Fruit fly (Drosophila melanogaster) whole organism, embryonic: ENCODE measurements around the gene CG5214.

ENCODE experiments used
- Abd-B ChIP-seq: fragments of 200-800 bp; sonication (Bioruptor generic); optimal IDR thresholded peaks from 2 replicates; lab custom pipeline; 2018; ENCODE audit warnings: missing biosample characterization, mild to moderate bottlenecking, missing genetic modification characterization, moderate library complexity
- Atf3 ChIP-seq: fragments of 200-800 bp; sonication (Bioruptor generic); optimal IDR thresholded peaks from 3 replicates; lab custom pipeline; 2016; ENCODE audit warnings: missing biosample characterization, missing genetic modification characterization
- BtbVII ChIP-seq: fragments of 200-800 bp; sonication (Bioruptor generic); optimal IDR thresholded peaks from 3 replicates; lab custom pipeline; 2017; ENCODE audit warnings: missing biosample characterization, mild to moderate bottlenecking, missing genetic modification characterization
- CG10147 ChIP-seq: fragments of 200-800 bp; sonication (Bioruptor generic); optimal IDR thresholded peaks from 2 replicates; lab custom pipeline; 2019; ENCODE audit warnings: missing biosample characterization, mild to moderate bottlenecking, missing genetic modification characterization, moderate library complexity
- CG10959 ChIP-seq: fragments of 200-800 bp; sonication (Bioruptor generic); IDR thresholded peaks from 2 replicates; pipeline ENCODE4 v1.3.6; 2022; ENCODE audit warnings: missing biosample characterization, missing genetic modification characterization
- CG11093 ChIP-seq: fragments of 200-800 bp; sonication (Bioruptor generic); IDR thresholded peaks from 3 replicates; pipeline ENCODE4 v1.3.6; 2022; ENCODE audit warnings: missing biosample characterization, missing genetic modification characterization
- CG13287 ChIP-seq: fragments of 200-800 bp; sonication (Bioruptor generic); IDR thresholded peaks from 2 replicates; pipeline ENCODE4 v1.3.6; 2022; ENCODE audit warnings: missing biosample characterization, missing genetic modification characterization; ENCODE audit not compliant: partially characterized antibody
- CG15514 ChIP-seq: fragments of 200-800 bp; sonication (Bioruptor generic); optimal IDR thresholded peaks from 3 replicates; lab custom pipeline; 2017; ENCODE audit warnings: missing biosample characterization, missing genetic modification characterization, mild to moderate bottlenecking, moderate library complexity, missing genetic modification reagents
- CG1603 ChIP-seq: fragments of 200-800 bp; sonication (Bioruptor generic); optimal IDR thresholded peaks from 2 replicates; lab custom pipeline; 2019; ENCODE audit warnings: missing biosample characterization, mild to moderate bottlenecking, missing genetic modification characterization, moderate library complexity
- CG18599 ChIP-seq: fragments of 200-800 bp; sonication (Bioruptor generic); optimal IDR thresholded peaks from 3 replicates; lab custom pipeline; 2017; ENCODE audit warnings: missing biosample characterization, missing genetic modification characterization, mild to moderate bottlenecking, moderate library complexity, missing genetic modification reagents
- CG31441 ChIP-seq: fragments of 200-800 bp; sonication (Bioruptor generic); IDR thresholded peaks from 2 replicates; pipeline ENCODE4 v1.3.6; 2022; ENCODE audit warnings: missing biosample characterization, missing genetic modification characterization
- CG33213 ChIP-seq: fragments of 200-800 bp; sonication (Bioruptor generic); optimal IDR thresholded peaks from 3 replicates; lab custom pipeline; 2016; ENCODE audit warnings: missing biosample characterization, missing genetic modification characterization
- CG34422 ChIP-seq: fragments of 200-800 bp; sonication (Bioruptor generic); IDR thresholded peaks from 3 replicates; pipeline ENCODE4 v1.3.6; 2022; ENCODE audit warnings: missing biosample characterization, missing genetic modification characterization
- CG4854 ChIP-seq: fragments of 200-800 bp; sonication (Bioruptor generic); optimal IDR thresholded peaks from 2 replicates; lab custom pipeline; 2016; ENCODE audit warnings: missing biosample characterization, missing genetic modification characterization, inconsistent platforms
- CG6813 ChIP-seq: fragments of 200-800 bp; sonication (Bioruptor generic); optimal IDR thresholded peaks from 2 replicates; lab custom pipeline; 2017; ENCODE audit warnings: missing biosample characterization, missing genetic modification characterization, mild to moderate bottlenecking, moderate library complexity, missing genetic modification reagents
- CG7372 ChIP-seq: fragments of 200-800 bp; sonication (Bioruptor generic); IDR thresholded peaks from 2 replicates; pipeline ENCODE4 v1.3.6; 2022; ENCODE audit warnings: missing biosample characterization, missing genetic modification characterization
- CG8944 ChIP-seq: fragments of 200-800 bp; sonication (Bioruptor generic); optimal IDR thresholded peaks from 3 replicates; lab custom pipeline; 2016; ENCODE audit warnings: missing biosample characterization, missing genetic modification characterization
- CTCF ChIP-seq: fragments of 200-800 bp; sonication (Bioruptor generic); optimal IDR thresholded peaks from 2 replicates; lab custom pipeline; 2017; ENCODE audit warnings: missing biosample characterization, mild to moderate bottlenecking, missing genetic modification characterization, moderate library complexity
- CoRest ChIP-seq: fragments of 200-800 bp; sonication (Bioruptor generic); optimal IDR thresholded peaks from 3 replicates; lab custom pipeline; 2018; ENCODE audit warnings: missing biosample characterization, mild to moderate bottlenecking, missing genetic modification characterization, moderate library complexity
- D19A ChIP-seq: fragments of 200-800 bp; optimal IDR thresholded peaks from 3 replicates; lab custom pipeline; 2019; ENCODE audit warnings: missing biosample characterization, mild to moderate bottlenecking, missing genetic modification characterization, moderate library complexity
- Dbx ChIP-seq: fragments of 200-800 bp; sonication (Bioruptor generic); IDR thresholded peaks from 3 replicates; pipeline ENCODE4 v1.3.6; 2022; ENCODE audit warnings: missing biosample characterization, missing genetic modification characterization
- Deaf1 ChIP-seq: fragments of 200-800 bp; optimal IDR thresholded peaks from 3 replicates; lab custom pipeline; 2019; ENCODE audit warnings: missing biosample characterization, mild to moderate bottlenecking, missing genetic modification characterization, moderate library complexity
- Eip74EF ChIP-seq, 2 experiments: fragments of 200-800 bp in 1 of 2; fragments of >200 bp in 1 of 2; sonication (Bioruptor generic) in 1 of 2; optimal IDR thresholded peaks; 2 replicates each; lab custom pipeline; 2017 to 2019; ENCODE audit warnings: missing biosample characterization in 2 of 2, missing genetic modification characterization in 2 of 2, mild to moderate bottlenecking in 1 of 2, moderate library complexity in 1 of 2
- Gsc ChIP-seq: fragments of 200-800 bp; sonication (Bioruptor generic); IDR thresholded peaks from 2 replicates; pipeline ENCODE4 v1.3.6; 2022; ENCODE audit warnings: missing biosample characterization, missing genetic modification characterization
- H15 ChIP-seq: fragments of 200-800 bp; sonication (Bioruptor generic); IDR thresholded peaks from 3 replicates; pipeline ENCODE4 v1.3.6; 2022; ENCODE audit warnings: missing biosample characterization, missing genetic modification characterization
- HLH54F ChIP-seq: fragments of 200-800 bp; sonication (Bioruptor generic); optimal IDR thresholded peaks from 3 replicates; lab custom pipeline; 2016; ENCODE audit warnings: missing biosample characterization, missing genetic modification characterization
- Hmr ChIP-seq: fragments of 200-800 bp; sonication (Bioruptor generic); optimal IDR thresholded peaks from 3 replicates; lab custom pipeline; 2017; ENCODE audit warnings: mild to moderate bottlenecking, missing biosample characterization, missing genetic modification reagents, missing genetic modification characterization
- MESR4 ChIP-seq: fragments of 200-800 bp; sonication (Bioruptor generic); optimal IDR thresholded peaks from 2 replicates; lab custom pipeline; 2018; ENCODE audit warnings: missing biosample characterization, mild to moderate bottlenecking, missing genetic modification characterization, moderate library complexity
- PHDP ChIP-seq: fragments of 200-800 bp; sonication (Bioruptor generic); optimal IDR thresholded peaks from 3 replicates; lab custom pipeline; 2018; ENCODE audit warnings: missing biosample characterization, mild to moderate bottlenecking, missing genetic modification characterization, moderate library complexity
- Rfx ChIP-seq: fragments of 200-800 bp; sonication (Bioruptor generic); IDR thresholded peaks from 2 replicates; pipeline ENCODE4 v1.3.6; 2022; ENCODE audit warnings: missing biosample characterization, missing genetic modification characterization
- Scr ChIP-seq: fragments of 200-800 bp; sonication (Bioruptor generic); IDR thresholded peaks from 2 replicates; pipeline ENCODE4 v1.3.6; 2022; ENCODE audit warnings: missing biosample characterization, missing genetic modification characterization; ENCODE audit not compliant: partially characterized antibody
- Sin3A ChIP-seq: fragments of >200 bp; optimal IDR thresholded peaks from 2 replicates; lab custom pipeline; 2018
- ap ChIP-seq: fragments of 200-800 bp; sonication (Bioruptor generic); IDR thresholded peaks from 2 replicates; pipeline ENCODE4 v1.3.6; 2022; ENCODE audit warnings: missing biosample characterization, missing genetic modification characterization
- bcd ChIP-seq: fragments of 200-800 bp; sonication (Bioruptor generic); optimal IDR thresholded peaks from 2 replicates; lab custom pipeline; 2017; ENCODE audit warnings: missing biosample characterization, mild to moderate bottlenecking, missing genetic modification characterization
- crp ChIP-seq, 2 experiments: fragments of 200-800 bp; sonication (Bioruptor generic); optimal IDR thresholded peaks; 2 replicates in 1 of 2; 3 replicates in 1 of 2; lab custom pipeline; 2017; ENCODE audit warnings: missing biosample characterization in 2 of 2, missing genetic modification characterization in 2 of 2, mild to moderate bottlenecking in 1 of 2, moderate library complexity in 1 of 2
- danr ChIP-seq: fragments of 200-800 bp; sonication (Bioruptor generic); IDR thresholded peaks from 2 replicates; pipeline ENCODE4 v1.3.6; 2022; ENCODE audit warnings: missing biosample characterization, missing genetic modification characterization
- en ChIP-seq: fragments of 200-800 bp; sonication (Bioruptor generic); optimal IDR thresholded peaks from 2 replicates; lab custom pipeline; 2016; ENCODE audit warnings: missing biosample characterization, missing genetic modification characterization
- fd64A ChIP-seq: fragments of 200-800 bp; sonication (Bioruptor generic); optimal IDR thresholded peaks from 3 replicates; lab custom pipeline; 2018; ENCODE audit warnings: missing biosample characterization, mild to moderate bottlenecking, missing genetic modification characterization
- gfzf ChIP-seq: fragments of 200-800 bp; sonication (Bioruptor generic); optimal IDR thresholded peaks from 2 replicates; lab custom pipeline; 2016; ENCODE audit warnings: missing biosample characterization, mild to moderate bottlenecking, missing genetic modification characterization, moderate library complexity
- inv ChIP-seq: fragments of 200-800 bp; sonication (Bioruptor generic); IDR thresholded peaks from 2 replicates; pipeline ENCODE4 v1.3.6; 2022; ENCODE audit warnings: missing biosample characterization, missing genetic modification characterization; ENCODE audit not compliant: partially characterized antibody
- kay ChIP-seq: fragments of 200-800 bp; sonication (Bioruptor generic); optimal IDR thresholded peaks from 2 replicates; lab custom pipeline; 2016; ENCODE audit warnings: missing biosample characterization, missing genetic modification characterization
- mld ChIP-seq: fragments of 200-800 bp; sonication (Bioruptor generic); IDR thresholded peaks from 3 replicates; pipeline ENCODE4 v1.3.6; 2022; ENCODE audit warnings: missing biosample characterization, missing genetic modification characterization; ENCODE audit not compliant: partially characterized antibody
- nerfin-1 ChIP-seq: fragments of 200-800 bp; sonication (Bioruptor generic); optimal IDR thresholded peaks from 3 replicates; lab custom pipeline; 2019; ENCODE audit warnings: missing biosample characterization, mild to moderate bottlenecking, missing genetic modification characterization, moderate library complexity
- pan ChIP-seq, 4 experiments: fragments of >200 bp in 3 of 4; fragments of 200-800 bp in 1 of 4; sonication (Bioruptor generic) in 1 of 4; optimal IDR thresholded peaks in 3 of 4; IDR thresholded peaks in 1 of 4; 2 replicates each; pipeline versions ENCODE4 v1.3.6 to Lab custom; 2017 to 2022; ENCODE audit warnings: missing biosample characterization in 2 of 4, missing genetic modification characterization in 2 of 4, mixed read lengths in 1 of 4
- ranshi ChIP-seq: fragments of 200-800 bp; sonication (Bioruptor generic); IDR thresholded peaks from 2 replicates; pipeline ENCODE4 v1.3.6; 2022; ENCODE audit warnings: missing biosample characterization, missing genetic modification characterization
- ssp ChIP-seq: fragments of 200-800 bp; sonication (Bioruptor generic); IDR thresholded peaks from 2 replicates; pipeline ENCODE4 v1.3.6; 2022; ENCODE audit warnings: missing biosample characterization, missing genetic modification characterization
- tgo ChIP-seq: fragments of 200-800 bp; sonication (Bioruptor generic); IDR thresholded peaks from 3 replicates; pipeline ENCODE4 v1.3.6; 2022; ENCODE audit warnings: missing biosample characterization, missing genetic modification characterization
- ttk ChIP-seq: fragments of 200-800 bp; sonication (Bioruptor generic); IDR thresholded peaks from 2 replicates; pipeline ENCODE4 v2.1.2; 2022; ENCODE audit warnings: missing biosample characterization, missing genetic modification characterization

Gene CG5214

DNA sequence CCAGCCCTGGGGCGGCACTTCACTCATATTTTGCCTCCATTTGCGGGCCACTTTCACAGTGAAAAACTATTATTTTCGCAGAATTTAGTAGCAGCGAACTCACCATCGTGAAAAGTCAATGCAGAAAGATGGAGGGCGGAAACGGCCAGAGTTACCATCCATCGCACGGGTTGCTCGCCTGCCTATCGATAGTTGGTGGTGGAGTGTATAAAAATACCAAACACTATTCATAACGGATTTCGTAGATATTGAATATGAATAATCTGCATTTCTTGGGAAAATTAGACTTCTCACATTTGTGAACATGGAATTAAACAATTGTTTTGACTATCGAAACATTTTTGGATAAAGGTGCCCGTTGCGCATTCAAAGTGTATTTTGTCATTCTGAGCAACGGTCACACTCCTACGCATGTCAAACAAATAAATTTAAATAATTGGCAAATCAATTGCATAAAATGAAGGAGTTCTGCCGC is 27.9 kb upstream of the CG5214 start, which contains the start of the genes RpS25 and CG4820 (continued):
- peak; percentile 91 for TF ChIP-seq nerfin-1 (tag; lab: Kevin White, UChicago)
- peak; percentile 83 for TF ChIP-seq CG4854 (GFP tag; lab: Kevin White, UChicago)
- TF ChIP-seq ap (GFP tag; lab: Robert Waterston, UW) = peak; percentile 71
- no peak for TF ChIP-seq pan (optimal IDR thresholded peaks at IDR 0.05; lab: Kevin White, UChicago)
- peak in 1 of 2 experiments; percentile 89 for TF ChIP-seq pan (GFP tag; optimal IDR thresholded peaks at IDR 0.05 in 1 of 2, IDR thresholded peaks at IDR 0.05 in 1 of 2)
- peak; percentile 96 for TF ChIP-seq CG33213 (GFP tag; lab: Kevin White, UChicago)
- TF ChIP-seq Eip74EF (GFP tag; optimal IDR thresholded peaks at IDR 0.05; lab: Kevin White, UChicago) = peak in 1 of 2 experiments; percentile 84
- peak; percentile 81; the same call in 2 of the 3 replicates for TF ChIP-seq H15
- TF ChIP-seq Abd-B (GFP tag; lab: Kevin White, UChicago) = peak; percentile 70
- peak; percentile 90 for TF ChIP-seq CG18599 (GFP tag; lab: Kevin White, UChicago)
- peak; percentile 94 for TF ChIP-seq fd64A (GFP tag; lab: Kevin White, UChicago)
- TF ChIP-seq CG11093 = 0 out of 3 replicates have a peak, but pooled peaks have one; percentile 42

DNA sequence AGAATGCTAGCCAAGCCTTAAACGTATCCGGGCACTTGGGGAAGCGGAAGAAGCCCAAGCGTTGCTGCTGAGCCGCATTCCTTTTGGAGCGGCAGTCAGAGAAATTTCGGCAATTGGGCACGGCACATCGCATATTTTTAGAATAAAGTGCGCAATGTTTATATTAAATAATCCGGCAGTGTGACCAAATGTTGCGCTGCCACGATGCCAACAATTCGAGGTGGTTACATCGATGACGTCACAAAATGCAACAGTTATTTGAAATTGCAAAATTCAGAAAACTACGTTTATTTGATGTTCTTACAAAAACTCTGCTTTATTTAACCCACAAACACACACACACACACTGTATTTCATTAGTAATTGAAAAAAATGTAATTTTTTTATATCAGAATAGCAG is 24.2 kb upstream of the CG5214 start, which contains the start of gene CG6689:
Gene CG6689, minus strand, starts transcription at position 182 of the 400 bp plus-strand sequence.
- no peak for TF ChIP-seq CG31441 (GFP tag; lab: Robert Waterston, UW)
- no peak for TF ChIP-seq HLH54F (GFP tag; lab: Kevin White, UChicago)
- TF ChIP-seq ssp (GFP tag; lab: Robert Waterston, UW) = peak; percentile 79
- peak; percentile 87 for TF ChIP-seq MESR4 (GFP tag; lab: Kevin White, UChicago)
- peak; percentile 58 for TF ChIP-seq BtbVII (GFP tag; lab: Kevin White, UChicago)
- TF ChIP-seq CG34422 (GFP tag; lab: Robert Waterston, UW) = peak; percentile 41; the same call in 1 of the 3 replicates
- TF ChIP-seq inv = 0 out of 2 replicates have a peak, but pooled peaks have one; percentile 28
- TF ChIP-seq crp (GFP tag; optimal IDR thresholded peaks at IDR 0.05; lab: Kevin White, UChicago) = no peak
- peak; percentile 12 for TF ChIP-seq CTCF (GFP tag; lab: Kevin White, UChicago)
- TF ChIP-seq CG10147 (GFP tag; lab: Kevin White, UChicago) = no peak
- peak; percentile 36; the same call in 1 of the 2 replicates for TF ChIP-seq CG13287
- TF ChIP-seq Sin3A (lab: Kevin White, UChicago) = peak; percentile 42
- TF ChIP-seq bcd = no peak
- TF ChIP-seq D19A (tag; lab: Kevin White, UChicago) = peak; percentile 3
- peak; percentile 31 for TF ChIP-seq Hmr (GFP tag; lab: Kevin White, UChicago)
- TF ChIP-seq CG8944 (GFP tag; lab: Kevin White, UChicago) = no peak
- 0 out of 2 replicates have a peak, but pooled peaks have one; percentile 20 for TF ChIP-seq Scr (GFP tag; lab: Robert Waterston, UW)
- TF ChIP-seq Abd-B (GFP tag; lab: Kevin White, UChicago) = no peak
- no peak for TF ChIP-seq Gsc (GFP tag; lab: Robert Waterston, UW)
- TF ChIP-seq PHDP (tag; lab: Kevin White, UChicago) = no peak
- TF ChIP-seq kay = no peak
- TF ChIP-seq Rfx (GFP tag; lab: Robert Waterston, UW) = 0 out of 2 replicates have a peak, but pooled peaks have one; percentile 24
- TF ChIP-seq gfzf (GFP tag; lab: Kevin White, UChicago) = peak; percentile 66
- TF ChIP-seq ranshi (GFP tag; lab: Robert Waterston, UW) = no peak
- TF ChIP-seq CG7372 (GFP tag; lab: Robert Waterston, UW) = no peak
- peak; percentile 10 for TF ChIP-seq Atf3
- no peak for TF ChIP-seq CG6813 (GFP tag; lab: Kevin White, UChicago)
- TF ChIP-seq en (GFP tag; lab: Kevin White, UChicago) = no peak
- TF ChIP-seq ttk (GFP tag; lab: Robert Waterston, UW) = no peak
- TF ChIP-seq CoRest (tag; lab: Kevin White, UChicago) = peak; percentile 21
- TF ChIP-seq mld (GFP tag; lab: Robert Waterston, UW) = no peak
- no peak for TF ChIP-seq Deaf1 (tag; lab: Kevin White, UChicago)
- peak; percentile 33 for TF ChIP-seq CG15514
- TF ChIP-seq danr (GFP tag; lab: Robert Waterston, UW) = no peak
- no peak for TF ChIP-seq tgo
- 0 out of 3 replicates have a peak, but pooled peaks have one; percentile 18 for TF ChIP-seq Dbx (GFP tag; lab: Robert Waterston, UW)
- no peak for TF ChIP-seq CG10959 (GFP tag; lab: Robert Waterston, UW)
- TF ChIP-seq CG33213 (GFP tag; lab: Kevin White, UChicago) = peak; percentile 9
- TF ChIP-seq CG1603 (tag; lab: Kevin White, UChicago) = peak; percentile 51
